Worm (Caenorhabditis elegans): ENCODE data around the gene T03D3.5.

DNA sequence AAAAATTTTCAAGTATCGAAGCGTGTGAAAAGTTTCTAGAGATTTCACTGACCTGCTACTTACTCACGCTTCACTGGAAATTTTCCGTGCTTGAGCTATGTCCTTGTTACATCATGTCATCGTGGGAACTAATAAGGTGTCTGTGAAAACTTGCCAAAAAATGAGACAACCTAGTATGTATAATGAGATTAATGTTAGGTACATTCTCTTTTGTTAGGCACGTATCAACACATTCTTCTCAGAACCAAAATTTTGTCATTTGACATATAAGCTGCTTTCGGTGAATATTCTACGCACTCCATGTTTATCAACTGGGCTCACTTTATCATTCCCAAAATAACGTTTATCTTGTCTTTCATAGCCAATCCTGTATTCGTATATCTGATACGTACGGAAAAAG, 52.6 kb downstream of the T03D3.5 start, which contains the start of gene srj-18:
- TF ChIP-seq pha-4 (tag; optimal IDR thresholded peaks at IDR 0.05) (no peak), nfya-1 (tag; optimal IDR thresholded peaks at IDR 0.05; ENCODE audit: insufficient read depth) (no peak), sea-2 (GFP tag; optimal IDR thresholded peaks at IDR 0.05) (no peak), R02D3.7 (tag; optimal IDR thresholded peaks at IDR 0.05) (no peak), elt-3 (tag; optimal IDR thresholded peaks at IDR 0.05) (no peak)
